Worm (Caenorhabditis elegans): ENCODE data around the gene T28B11.1.

DNA sequence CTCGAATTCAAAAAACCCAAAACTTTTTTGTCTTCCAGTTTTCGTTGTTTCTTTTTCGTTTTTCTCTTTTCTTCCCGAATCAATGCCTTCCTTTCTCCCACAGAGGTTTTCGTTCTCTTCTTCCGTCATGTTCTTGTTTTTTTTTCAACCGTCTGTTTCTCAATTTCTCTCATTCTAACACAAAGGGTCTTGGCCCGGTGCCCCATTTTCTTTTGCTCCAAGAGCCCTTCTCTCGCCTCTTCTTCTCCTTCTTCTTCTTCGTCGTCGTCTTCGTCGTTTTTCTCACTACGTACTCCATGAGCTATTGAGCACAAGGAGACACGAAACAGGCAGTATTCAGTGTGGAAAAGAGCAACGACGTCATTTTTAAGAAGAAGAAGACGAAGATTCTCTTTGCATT lies 54.8 kb downstream of the T28B11.1 start:
- TF ChIP-seq ceh-36 (tag; optimal IDR thresholded peaks at IDR 0.05): no peak
- TF ChIP-seq ama-1 (optimal IDR thresholded peaks at IDR 0.05): no peak
- no peak for TF ChIP-seq ets-7 (tag; optimal IDR thresholded peaks at IDR 0.05)
- TF ChIP-seq tra-4 (tag; optimal IDR thresholded peaks at IDR 0.05): no peak
- TF ChIP-seq B0310.2 (tag; optimal IDR thresholded peaks at IDR 0.05): no peak
- TF ChIP-seq aly-1 (tag; optimal IDR thresholded peaks at IDR 0.05): no peak
- no peak for TF ChIP-seq pes-1 (GFP tag; IDR thresholded peaks at IDR 0.05)
- TF ChIP-seq flt-1 (GFP tag; IDR thresholded peaks at IDR 0.05): no peak
